Worm (Caenorhabditis elegans) whole organism, late embryonic: ENCODE data around the gene Y22D7AL.3.

Experiments used
- Y22D7AL.16 ChIP-seq: sonication (generic microtip); optimal IDR thresholded peaks from 2 replicates; lab custom pipeline; 2016; ENCODE audit warnings: missing genetic modification characterization, missing compliant biosample characterization
- ceh-14 ChIP-seq: sonication (generic microtip); optimal IDR thresholded peaks from 2 replicates; lab custom pipeline; 2016; ENCODE audit warnings: missing genotype, missing genetic modification characterization, missing compliant biosample characterization
- fkh-10 ChIP-seq: fragments of 150-350 bp; optimal IDR thresholded peaks from 2 replicates; lab custom pipeline; 2014; ENCODE audit warnings: missing biosample characterization, missing genetic modification reagents, missing genetic modification characterization
- gmeb-2 ChIP-seq: sonication (generic microtip); optimal IDR thresholded peaks from 2 replicates; lab custom pipeline; 2016; ENCODE audit warnings: missing genetic modification characterization, inconsistent platforms, missing compliant biosample characterization

ce11 chrIII:1661031-1661430 is 19.8 kb downstream of the Y22D7AL.3 start:
- TF ChIP-seq fkh-10 (no peak), gmeb-2 (tag; lab: Kevin White, UChicago) (no peak), ceh-14 (tag; lab: Kevin White, UChicago) (no peak), Y22D7AL.16 (no peak)
